Worm (Caenorhabditis elegans) whole organism, L3 larva: ENCODE measurements around the gene sri-47.
A peak's percentile ranks its signal among the peaks of the same experiment; 100 is the strongest.
"Not testable (repeated sequence)": the region's sequence is repeated elsewhere in the genome, so short reads cannot be mapped to it uniquely, and the experiment has no call there.

Source experiments
- R02D3.7 ChIP-seq: fragments of 150-350 bp; optimal IDR thresholded peaks from 2 replicates; lab custom pipeline; 2014; ENCODE audit warnings: missing biosample characterization, missing genetic modification characterization
- ZK546.5 ChIP-seq: sonication (generic microtip); optimal IDR thresholded peaks from 2 replicates; lab custom pipeline; 2017; ENCODE audit warnings: missing biosample characterization, missing genetic modification characterization
- aly-2 ChIP-seq: fragments of 150-350 bp; optimal IDR thresholded peaks from 2 replicates; lab custom pipeline; 2014; ENCODE audit warnings: missing biosample characterization, missing genetic modification characterization
- ceh-16 ChIP-seq: sonication (generic microtip); optimal IDR thresholded peaks from 2 replicates; lab custom pipeline; 2017; ENCODE audit warnings: missing biosample characterization, missing genetic modification characterization
- ceh-28 ChIP-seq: fragments of 150-350 bp; optimal IDR thresholded peaks from 2 replicates; lab custom pipeline; 2014; ENCODE audit warnings: missing biosample characterization, missing genetic modification reagents, missing genetic modification characterization
- ceh-82 ChIP-seq: fragments of 150-350 bp; optimal IDR thresholded peaks from 2 replicates; lab custom pipeline; 2014; ENCODE audit warnings: missing biosample characterization, missing genetic modification characterization
- ceh-9 ChIP-seq: sonication (generic microtip); optimal IDR thresholded peaks from 2 replicates; lab custom pipeline; 2018; ENCODE audit warnings: missing biosample characterization, missing genetic modification characterization
- daf-12 ChIP-seq: fragments of 150-350 bp; optimal IDR thresholded peaks from 2 replicates; lab custom pipeline; 2014; ENCODE audit warnings: missing biosample characterization, missing genetic modification reagents, missing genetic modification characterization
- egl-5 ChIP-seq: fragments of 150-350 bp; optimal IDR thresholded peaks from 2 replicates; lab custom pipeline; 2017; ENCODE audit warnings: missing biosample characterization, missing genetic modification reagents, missing genetic modification characterization, inconsistent platforms
- elt-2 ChIP-seq: sonication (generic microtip); optimal IDR thresholded peaks from 2 replicates; lab custom pipeline; 2016; ENCODE audit warnings: missing genetic modification reagents, mild to moderate bottlenecking, missing genetic modification characterization, missing compliant biosample characterization
- eor-1 ChIP-seq, 2 experiments: fragments of 150-350 bp; optimal IDR thresholded peaks; 2 replicates each; lab custom pipeline; 2014 to 2018; ENCODE audit warnings: missing biosample characterization in 2 of 2, missing genetic modification characterization in 2 of 2
- fkh-10 ChIP-seq: sonication (generic microtip); optimal IDR thresholded peaks from 2 replicates; lab custom pipeline; 2017; ENCODE audit warnings: missing biosample characterization, missing genetic modification reagents, missing genetic modification characterization
- fkh-2 ChIP-seq: fragments of 150-350 bp; optimal IDR thresholded peaks from 2 replicates; lab custom pipeline; 2014; ENCODE audit warnings: missing biosample characterization, missing genetic modification reagents, missing genetic modification characterization
- fos-1 ChIP-seq: fragments of 150-350 bp; optimal IDR thresholded peaks from 2 replicates; lab custom pipeline; 2014; ENCODE audit warnings: missing biosample characterization, missing genetic modification characterization
- hmg-11 ChIP-seq: sonication (generic microtip); optimal IDR thresholded peaks from 2 replicates; lab custom pipeline; 2016; ENCODE audit warnings: missing genetic modification characterization, missing compliant biosample characterization
- jun-1 ChIP-seq: fragments of 150-350 bp; optimal IDR thresholded peaks from 2 replicates; lab custom pipeline; 2014; ENCODE audit warnings: missing biosample characterization, missing genetic modification reagents, missing genetic modification characterization
- lin-15B ChIP-seq: fragments of 150-350 bp; optimal IDR thresholded peaks from 2 replicates; lab custom pipeline; 2014; ENCODE audit warnings: missing biosample characterization, missing genetic modification characterization
- lin-39 ChIP-seq: fragments of 150-350 bp; optimal IDR thresholded peaks from 2 replicates; lab custom pipeline; 2018; ENCODE audit warnings: missing biosample characterization, missing genetic modification reagents, missing genetic modification characterization
- lsy-12 ChIP-seq: sonication (generic microtip); optimal IDR thresholded peaks from 2 replicates; lab custom pipeline; 2016; ENCODE audit warnings: mild to moderate bottlenecking, missing genetic modification characterization, missing compliant biosample characterization
- mdl-1 ChIP-seq: fragments of 150-350 bp; optimal IDR thresholded peaks from 2 replicates; lab custom pipeline; 2014; ENCODE audit warnings: missing biosample characterization, missing genetic modification characterization
- mml-1 ChIP-seq: fragments of 150-350 bp; sonication (generic microtip); optimal IDR thresholded peaks from 3 replicates; lab custom pipeline; 2014; ENCODE audit warnings: missing biosample characterization, missing genetic modification characterization
- nfya-1 ChIP-seq: sonication (generic microtip); optimal IDR thresholded peaks from 2 replicates; lab custom pipeline; 2017; ENCODE audit warnings: missing genetic modification characterization, mild to moderate bottlenecking, missing compliant biosample characterization, antibody characterized with exemption, moderate library complexity; ENCODE audit not compliant: insufficient read depth
- nhr-11 ChIP-seq: fragments of 150-350 bp; optimal IDR thresholded peaks from 2 replicates; lab custom pipeline; 2014; ENCODE audit warnings: missing biosample characterization, missing genetic modification characterization
- nhr-12 ChIP-seq: fragments of 150-350 bp; optimal IDR thresholded peaks from 2 replicates; lab custom pipeline; 2014; ENCODE audit warnings: missing biosample characterization, missing genetic modification characterization
- nhr-237 ChIP-seq: fragments of 150-350 bp; optimal IDR thresholded peaks from 2 replicates; lab custom pipeline; 2014; ENCODE audit warnings: missing biosample characterization, missing genetic modification characterization
- nhr-25 ChIP-seq: sonication (generic microtip); optimal IDR thresholded peaks from 2 replicates; lab custom pipeline; 2017; ENCODE audit warnings: missing biosample characterization, missing genetic modification characterization
- nhr-43 ChIP-seq: sonication (generic microtip); optimal IDR thresholded peaks from 2 replicates; lab custom pipeline; 2016; ENCODE audit warnings: mild to moderate bottlenecking, missing genetic modification characterization, missing compliant biosample characterization; ENCODE audit not compliant: poor library complexity, severe bottlenecking
- nhr-77 ChIP-seq: fragments of 150-350 bp; optimal IDR thresholded peaks from 2 replicates; lab custom pipeline; 2014; ENCODE audit warnings: missing biosample characterization, missing genetic modification characterization
- pqm-1 ChIP-seq: fragments of 150-350 bp; optimal IDR thresholded peaks from 2 replicates; lab custom pipeline; 2017; ENCODE audit warnings: missing biosample characterization, missing genetic modification characterization, inconsistent platforms
- skn-1 ChIP-seq: fragments of 150-350 bp; optimal IDR thresholded peaks from 2 replicates; lab custom pipeline; 2014; ENCODE audit warnings: missing biosample characterization, missing genetic modification characterization
- tbx-2 ChIP-seq: sonication (generic microtip); optimal IDR thresholded peaks from 2 replicates; lab custom pipeline; 2016; ENCODE audit warnings: mild to moderate bottlenecking, missing genetic modification characterization, missing compliant biosample characterization
- zag-1 ChIP-seq: fragments of 150-350 bp; optimal IDR thresholded peaks from 2 replicates; lab custom pipeline; 2014; ENCODE audit warnings: missing biosample characterization, missing genetic modification characterization
- ztf-4 ChIP-seq: fragments of 150-350 bp; optimal IDR thresholded peaks from 2 replicates; lab custom pipeline; 2014; ENCODE audit warnings: missing biosample characterization, missing genetic modification characterization

Gene sri-47

DNA sequence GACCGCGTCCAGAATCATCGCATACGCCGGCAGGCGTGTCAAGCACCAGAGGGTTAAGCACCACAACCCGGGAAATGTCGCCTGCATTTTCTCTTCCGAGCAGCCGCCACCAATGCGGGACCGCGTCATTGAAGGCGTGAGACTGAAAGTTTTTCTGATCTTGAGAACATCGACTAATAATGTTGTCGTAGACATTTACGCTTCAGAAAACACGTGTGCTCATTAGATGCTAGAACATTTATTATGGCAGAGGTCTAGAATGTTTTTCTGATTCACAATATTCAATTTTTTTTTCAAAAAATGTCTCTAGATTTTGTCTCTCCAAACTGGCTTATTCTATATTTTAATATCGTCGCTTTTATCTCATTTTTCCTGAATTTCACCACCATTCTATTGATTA, at the start of gene sri-47:
TSS of gene sri-47 (plus strand) at position 301 of the 400 bp plus-strand sequence.
- no peak for TF ChIP-seq R02D3.7 (tag; lab: Kevin White, UChicago)
- no peak for TF ChIP-seq daf-12 (tag; lab: Kevin White, UChicago)
- TF ChIP-seq ZK546.5 (tag; lab: Kevin White, UChicago), result no peak
- TF ChIP-seq mml-1 (tag; lab: Kevin White, UChicago), result no peak
- TF ChIP-seq nhr-25 (tag; lab: Kevin White, UChicago), result no peak
- TF ChIP-seq lin-39, result no peak
- no peak for TF ChIP-seq nhr-11 (tag; lab: Kevin White, UChicago)
- TF ChIP-seq nhr-77 (tag; lab: Kevin White, UChicago), result no peak
- no peak for TF ChIP-seq ztf-4 (tag; lab: Kevin White, UChicago)
- TF ChIP-seq lsy-12 (tag; lab: Kevin White, UChicago), result no peak
- no peak for TF ChIP-seq eor-1 (tag; optimal IDR thresholded peaks at IDR 0.05; lab: Kevin White, UChicago)
- no peak for TF ChIP-seq nhr-12
- no peak for TF ChIP-seq ceh-9
- TF ChIP-seq ceh-28 (tag; lab: Kevin White, UChicago), result no peak
- TF ChIP-seq tbx-2 (tag; lab: Kevin White, UChicago), result no peak
- TF ChIP-seq fkh-10, result no peak
- TF ChIP-seq skn-1 (tag; lab: Kevin White, UChicago), result no peak
- TF ChIP-seq aly-2 (tag; lab: Kevin White, UChicago), result no peak
- TF ChIP-seq zag-1 (tag; lab: Kevin White, UChicago), result no peak
- no peak for TF ChIP-seq hmg-11 (tag; lab: Kevin White, UChicago)

ce11 chrII:2610202-2610912, 46.3 kb upstream of the sri-47 start, which contains the start of gene sri-38:
Gene sri-38, plus strand, starts transcription at chrII:2610862.
- TF ChIP-seq fos-1 (tag; lab: Kevin White, UChicago), result peak; percentile 30
- peak; percentile 73 for TF ChIP-seq pqm-1 (tag; lab: Kevin White, UChicago)
- peak; percentile 55 for TF ChIP-seq jun-1 (tag; lab: Kevin White, UChicago)
- no peak for TF ChIP-seq ZK546.5 (tag; lab: Kevin White, UChicago)
- peak; percentile 96 for TF ChIP-seq elt-2 (tag; lab: Kevin White, UChicago)

- TF ChIP-seq nhr-237 (tag; lab: Kevin White, UChicago) (no peak), fos-1 (tag; lab: Kevin White, UChicago) (no peak), mdl-1 (no peak), ceh-9 (no peak)
Observed at ce11 chrII:2611009-2611408, 45.7 kb upstream of the sri-47 start.

DNA sequence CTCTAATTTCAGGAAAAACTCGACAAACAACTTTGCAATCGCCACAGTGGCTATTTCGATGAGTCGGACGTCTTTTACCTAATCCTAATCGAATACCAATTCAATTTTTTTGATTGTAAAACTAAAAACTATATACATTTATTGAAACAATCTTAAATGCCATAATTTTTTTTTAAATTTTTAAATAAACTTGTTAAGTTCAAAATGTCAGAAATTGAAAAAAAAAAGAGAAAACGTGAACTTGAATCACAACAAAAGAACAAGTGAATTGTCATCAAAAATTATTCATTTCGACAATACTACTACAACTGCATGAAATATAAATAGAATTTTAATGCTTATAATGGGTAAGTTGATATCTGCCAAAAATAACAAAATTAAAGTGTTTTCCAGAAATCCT, 44.4 kb upstream of the sri-47 start, which contains the start of gene D2062.13:
TSS of gene D2062.13 (plus strand) at position 301 of the 400 bp plus-strand sequence.
- not testable (repeated sequence) for TF ChIP-seq elt-2, nhr-11, ceh-16 (tag; lab: Kevin White, UChicago)

- TF ChIP-seq fkh-10; nhr-77 (tag; lab: Kevin White, UChicago); elt-2 (tag; lab: Kevin White, UChicago): not testable (repeated sequence)
Observed at ce11 chrII:2616634-2617033, 40.1 kb upstream of the sri-47 start, which contains the start of gene msrp-5. Gene msrp-5, plus strand, starts transcription at chrII:2616934.

- TF ChIP-seq ZK546.5, ceh-82, ztf-4 (tag; lab: Kevin White, UChicago): not testable (repeated sequence)
Observed at ce11 chrII:2619148-2619547, 37.6 kb upstream of the sri-47 start, which contains the start of gene msrp-6. Gene msrp-6, plus strand, starts transcription at chrII:2619448.

DNA sequence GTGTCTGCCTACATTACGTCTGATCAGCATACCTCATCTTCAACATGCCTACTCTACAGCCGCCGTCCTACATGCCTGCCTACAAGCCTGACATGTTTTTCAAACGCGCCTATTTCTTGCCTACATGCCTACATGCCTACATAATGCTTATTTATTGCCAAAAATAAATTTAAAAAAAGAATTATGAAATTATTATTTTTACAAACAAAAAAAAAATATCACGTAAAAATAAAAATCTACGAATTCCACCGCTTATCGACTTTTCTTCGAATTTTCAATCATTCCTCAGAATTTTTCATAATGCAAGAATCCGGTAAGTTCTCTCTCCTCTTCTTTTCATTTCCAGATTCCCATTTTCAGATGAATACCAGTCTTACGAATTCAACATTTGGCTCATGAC, 34.2 kb upstream of the sri-47 start, which contains the start of gene D2062.5:
TSS of gene D2062.5 (plus strand) at position 301 of the 400 bp plus-strand sequence.
- TF ChIP-seq mml-1 (tag; lab: Kevin White, UChicago) (no peak), nhr-43 (tag; lab: Kevin White, UChicago) (no peak), fkh-2 (no peak), ceh-82 (tag; lab: Kevin White, UChicago) (no peak), egl-5 (tag; lab: Kevin White, UChicago) (no peak), pqm-1 (tag; lab: Kevin White, UChicago) (no peak), lin-15B (tag; lab: Kevin White, UChicago) (no peak), lin-39 (no peak), nfya-1 (tag; lab: Kevin White, UChicago) (no peak)
